Fruit fly (Drosophila melanogaster) whole organism, prepupa: ENCODE results near the gene fz3.

Source experiments
- CG6276 ChIP-seq: fragments of 200-800 bp; sonication (Bioruptor generic); optimal IDR thresholded peaks from 2 replicates; lab custom pipeline; 2017; ENCODE audit warnings: missing biosample characterization, mild to moderate bottlenecking, missing genetic modification characterization
- CG8319 ChIP-seq: fragments of 200-800 bp; sonication (Bioruptor generic); optimal IDR thresholded peaks from 3 replicates; lab custom pipeline; 2016; ENCODE audit warnings: missing biosample characterization, missing genetic modification characterization
- vri ChIP-seq: fragments of 200-800 bp; sonication (Bioruptor generic); optimal IDR thresholded peaks from 3 replicates; lab custom pipeline; 2016; ENCODE audit warnings: missing biosample characterization, mild to moderate bottlenecking, missing genetic modification characterization

The fz3 gene

dm6 chrX:824961-825360 is 55.2 kb downstream of the fz3 start:
- no peak for TF ChIP-seq CG8319 (GFP tag; lab: Kevin White, UChicago)
- TF ChIP-seq vri (GFP tag; lab: Kevin White, UChicago) = no peak
- no peak for TF ChIP-seq CG6276 (GFP tag; lab: Kevin White, UChicago)
